Worm (Caenorhabditis elegans): ENCODE data around the gene hmt-1.

The hmt-1 gene

ce11 chrIII:11077404-11077803 lies 22.4 kb downstream of the hmt-1 start, which contains the start of gene str-246:
Gene str-246 (plus strand): TSS chrIII:11077704.
- TF ChIP-seq nhr-6 (tag; optimal IDR thresholded peaks at IDR 0.05) (no peak), spr-1 (tag; optimal IDR thresholded peaks at IDR 0.05) (no peak), T26A8.4 (GFP tag; IDR thresholded peaks at IDR 0.05) (no peak), Y105C5A.15 (GFP tag; IDR thresholded peaks at IDR 0.05) (no peak), ceh-44 (GFP tag; IDR thresholded peaks at IDR 0.05) (no peak)

ce11 chrIII:11076743-11077142 lies 23.0 kb downstream of the hmt-1 start:
- no peak for TF ChIP-seq gei-8 (GFP tag; optimal IDR thresholded peaks at IDR 0.05)
- no peak for TF ChIP-seq saeg-2 (GFP tag; IDR thresholded peaks at IDR 0.05)
- peak; percentile 65 for TF ChIP-seq ceh-28 (tag; optimal IDR thresholded peaks at IDR 0.05)
- TF ChIP-seq zag-1 (tag; optimal IDR thresholded peaks at IDR 0.05), result no peak
- no peak for TF ChIP-seq ces-1 (GFP tag; optimal IDR thresholded peaks at IDR 0.05)
- no peak for TF ChIP-seq lin-1 (GFP tag; IDR thresholded peaks at IDR 0.05)
- peak; percentile 57 for TF ChIP-seq aha-1 (tag)
- no peak for TF ChIP-seq dmd-6 (GFP tag; IDR thresholded peaks at IDR 0.05)
- no peak for TF ChIP-seq lim-7 (GFP tag; IDR thresholded peaks at IDR 0.05)
- no peak for TF ChIP-seq fos-1 (tag; optimal IDR thresholded peaks at IDR 0.05)
- no peak for TF ChIP-seq nhr-6 (tag; optimal IDR thresholded peaks at IDR 0.05)

ce11 chrIII:11074214-11074613 lies 25.6 kb downstream of the hmt-1 start, which contains the start of gene str-261:
Gene str-261 (plus strand): TSS chrIII:11074514.
- TF ChIP-seq F44E2.7 (GFP tag; IDR thresholded peaks at IDR 0.05), result no peak
- no peak for TF ChIP-seq ama-1 (optimal IDR thresholded peaks at IDR 0.05)
- TF ChIP-seq spr-3 (GFP tag; optimal IDR thresholded peaks at IDR 0.05), result no peak
- TF ChIP-seq mxl-3 (GFP tag; optimal IDR thresholded peaks at IDR 0.05), result no peak
- no peak for TF ChIP-seq nhr-6 (tag; optimal IDR thresholded peaks at IDR 0.05)
- no peak for TF ChIP-seq ceh-28 (tag; optimal IDR thresholded peaks at IDR 0.05)
- peak; percentile 16 for TF ChIP-seq aha-1 (tag)
- TF ChIP-seq nhr-102 (tag; optimal IDR thresholded peaks at IDR 0.05), result no peak

ce11 chrIII:11070210-11070609 lies 29.6 kb downstream of the hmt-1 start:
- TF ChIP-seq nhr-111 (GFP tag; optimal IDR thresholded peaks at IDR 0.05) (no peak), ceh-20 (GFP tag; IDR thresholded peaks at IDR 0.05) (no peak), ceh-32 (tag; optimal IDR thresholded peaks at IDR 0.05; ENCODE audit: poor library complexity) (no peak), ceh-28 (tag; optimal IDR thresholded peaks at IDR 0.05) (peak; percentile 93), dmd-6 (GFP tag; IDR thresholded peaks at IDR 0.05) (no peak), mes-2 (tag; optimal IDR thresholded peaks at IDR 0.05; ENCODE audit: poor library complexity, severe bottlenecking) (no peak), zfp-2 (tag; optimal IDR thresholded peaks at IDR 0.05) (no peak), set-16 (GFP tag; IDR thresholded peaks at IDR 0.05) (no peak), zip-2 (tag; optimal IDR thresholded peaks at IDR 0.05) (no peak)

ce11 chrIII:11069265-11069664 lies 30.5 kb downstream of the hmt-1 start:
- TF ChIP-seq nhr-111 (GFP tag; optimal IDR thresholded peaks at IDR 0.05) (no peak), daf-8 (GFP tag; IDR thresholded peaks at IDR 0.05) (no peak), gei-8 (GFP tag; optimal IDR thresholded peaks at IDR 0.05) (no peak), ceh-82 (tag; optimal IDR thresholded peaks at IDR 0.05) (no peak), nhr-77 (tag; optimal IDR thresholded peaks at IDR 0.05) (no peak), ceh-28 (tag; optimal IDR thresholded peaks at IDR 0.05) (peak; percentile 92), lin-1 (GFP tag; IDR thresholded peaks at IDR 0.05) (no peak), hlh-30 (tag; optimal IDR thresholded peaks at IDR 0.05; ENCODE audit: insufficient read depth) (no peak)

ce11 chrIII:11068553-11068952 lies 31.2 kb downstream of the hmt-1 start, which contains the start of gene W09D6.1:
Gene W09D6.1 (plus strand): TSS chrIII:11068853.
- TF ChIP-seq pqm-1 (tag; optimal IDR thresholded peaks at IDR 0.05), result no peak
- no peak for TF ChIP-seq ceh-82 (tag; optimal IDR thresholded peaks at IDR 0.05)
- no peak for TF ChIP-seq daf-16 (GFP tag; optimal IDR thresholded peaks at IDR 0.05)
- no peak for TF ChIP-seq daf-16 (tag; optimal IDR thresholded peaks at IDR 0.05)

All from whole organism, L4 larva.